Fruit fly (Drosophila melanogaster) whole organism, adult: ENCODE data around the gene CG43954.

Experiments used
- CG11617 ChIP-seq: fragments of 200-800 bp; sonication (Bioruptor generic); optimal IDR thresholded peaks from 2 replicates; lab custom pipeline; 2017; ENCODE audit warnings: mild to moderate bottlenecking, missing biosample characterization, missing genetic modification reagents, missing genetic modification characterization
- CG12768 ChIP-seq: fragments of 200-800 bp; sonication (Bioruptor generic); optimal IDR thresholded peaks from 2 replicates; lab custom pipeline; 2017; ENCODE audit warnings: missing biosample characterization, missing genetic modification characterization, mild to moderate bottlenecking, moderate library complexity, missing genetic modification reagents
- CG14711 ChIP-seq: fragments of 200-800 bp; sonication (Bioruptor generic); optimal IDR thresholded peaks from 2 replicates; lab custom pipeline; 2018; ENCODE audit warnings: missing biosample characterization, mild to moderate bottlenecking, missing genetic modification characterization, moderate library complexity
- CG1620 ChIP-seq: fragments of 200-800 bp; sonication (Bioruptor generic); optimal IDR thresholded peaks from 2 replicates; lab custom pipeline; 2016; ENCODE audit warnings: missing biosample characterization, missing genetic modification characterization
- CG33017 ChIP-seq: fragments of 200-800 bp; sonication (Bioruptor generic); optimal IDR thresholded peaks from 2 replicates; lab custom pipeline; 2018; ENCODE audit warnings: missing biosample characterization, mild to moderate bottlenecking, missing genetic modification characterization, moderate library complexity
- CG5204 ChIP-seq: fragments of 200-800 bp; sonication (Bioruptor generic); optimal IDR thresholded peaks from 2 replicates; lab custom pipeline; 2016; ENCODE audit warnings: missing biosample characterization, missing genetic modification characterization
- CG7045 ChIP-seq: fragments of 200-800 bp; sonication (Bioruptor generic); optimal IDR thresholded peaks from 2 replicates; lab custom pipeline; 2017; ENCODE audit warnings: missing biosample characterization, mild to moderate bottlenecking, missing genetic modification characterization
- CG7101 ChIP-seq: fragments of 200-800 bp; sonication (Bioruptor generic); optimal IDR thresholded peaks from 2 replicates; lab custom pipeline; 2018; ENCODE audit warnings: missing biosample characterization, mild to moderate bottlenecking, missing genetic modification characterization, moderate library complexity
- Clk ChIP-seq: fragments of 200-800 bp; sonication (Bioruptor generic); optimal IDR thresholded peaks from 2 replicates; lab custom pipeline; 2017; ENCODE audit warnings: missing biosample characterization, missing genetic modification characterization
- Crg-1 ChIP-seq: fragments of 200-800 bp; sonication (Bioruptor generic); optimal IDR thresholded peaks from 2 replicates; lab custom pipeline; 2016; ENCODE audit warnings: missing biosample characterization, missing genetic modification characterization
- Hr96 ChIP-seq: fragments of 200-800 bp; sonication (Bioruptor generic); optimal IDR thresholded peaks from 2 replicates; lab custom pipeline; 2016; ENCODE audit warnings: missing biosample characterization, missing genetic modification characterization
- Mnt ChIP-seq: fragments of 200-800 bp; sonication (Bioruptor generic); optimal IDR thresholded peaks from 2 replicates; lab custom pipeline; 2016; ENCODE audit warnings: missing biosample characterization, mild to moderate bottlenecking, missing genetic modification characterization
- bab1 ChIP-seq: fragments of 200-800 bp; sonication (Bioruptor generic); optimal IDR thresholded peaks from 3 replicates; lab custom pipeline; 2019; ENCODE audit warnings: missing biosample characterization, mild to moderate bottlenecking, missing genetic modification characterization, moderate library complexity
- cic ChIP-seq: fragments of 200-800 bp; sonication (Bioruptor generic); optimal IDR thresholded peaks from 2 replicates; lab custom pipeline; 2017; ENCODE audit warnings: missing biosample characterization, mild to moderate bottlenecking, missing genetic modification characterization, moderate library complexity
- cnc ChIP-seq, 2 experiments: fragments of >200 bp; optimal IDR thresholded peaks; 2 replicates each; lab custom pipeline; 2017
- kay ChIP-seq: fragments of 200-800 bp; sonication (Bioruptor generic); peaks from one replicate; lab custom pipeline; 2016; ENCODE audit warnings: missing biosample characterization, missing genetic modification characterization, borderline replicate concordance
- ovo ChIP-seq: fragments of 200-800 bp; sonication (Bioruptor generic); optimal IDR thresholded peaks from 2 replicates; lab custom pipeline; 2016; ENCODE audit warnings: missing biosample characterization, missing genetic modification characterization
- pad ChIP-seq: fragments of 200-800 bp; sonication (Bioruptor generic); optimal IDR thresholded peaks from 3 replicates; lab custom pipeline; 2017; ENCODE audit warnings: missing biosample characterization, missing genetic modification characterization, mild to moderate bottlenecking, moderate library complexity, missing genetic modification reagents
- tj ChIP-seq: fragments of 200-800 bp; sonication (Bioruptor generic); optimal IDR thresholded peaks from 3 replicates; lab custom pipeline; 2017; ENCODE audit warnings: missing biosample characterization, mild to moderate bottlenecking, missing genetic modification characterization, moderate library complexity
- toe ChIP-seq: fragments of 200-800 bp; sonication (Bioruptor generic); optimal IDR thresholded peaks from 2 replicates; lab custom pipeline; 2016; ENCODE audit warnings: missing biosample characterization, missing genetic modification characterization

The CG43954 gene

DNA sequence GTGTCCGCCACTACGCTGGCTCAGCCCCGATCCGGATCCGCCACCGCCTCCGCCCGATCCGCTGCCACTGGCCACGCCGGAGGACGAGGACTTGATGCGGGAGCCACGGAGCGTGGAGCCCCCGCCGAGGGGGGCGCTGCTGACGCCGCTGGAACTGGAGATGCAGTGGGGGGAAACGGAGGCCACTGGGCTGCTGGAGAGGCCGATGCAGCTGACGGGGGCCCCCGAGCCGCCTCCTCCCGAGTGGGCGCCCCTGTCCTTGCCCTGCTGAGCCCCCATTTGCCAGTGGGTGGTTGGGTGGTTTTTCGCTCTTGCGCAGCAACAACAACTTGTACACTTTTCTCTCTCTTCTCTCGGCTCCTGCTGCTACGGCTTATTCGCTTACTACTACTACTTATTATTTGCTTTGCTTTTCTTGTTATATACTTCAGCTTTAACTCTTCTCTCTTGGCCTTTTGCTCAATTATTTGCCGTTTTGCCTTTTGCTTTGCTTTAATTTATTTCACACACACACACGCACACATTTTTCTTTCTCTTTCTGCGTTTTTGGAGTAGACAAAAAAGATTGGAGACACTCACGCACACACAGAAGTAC, 64.5 kb downstream of the CG43954 start:
- TF ChIP-seq Mnt (GFP tag; lab: Kevin White, UChicago) (no peak), kay (GFP tag; lab: Kevin White, UChicago) (no peak), CG14711 (tag; lab: Kevin White, UChicago) (no peak), bab1 (no peak), CG7101 (tag; lab: Kevin White, UChicago) (no peak), cic (GFP tag; lab: Kevin White, UChicago) (no peak), Clk (no peak), Hr96 (GFP tag; lab: Kevin White, UChicago) (no peak), CG1620 (GFP tag; lab: Kevin White, UChicago) (no peak), tj (GFP tag; lab: Kevin White, UChicago) (no peak), CG12768 (GFP tag; lab: Kevin White, UChicago) (no peak), cnc (optimal IDR thresholded peaks at IDR 0.05; lab: Kevin White, UChicago) (no peak), Crg-1 (GFP tag; lab: Kevin White, UChicago) (no peak), ovo (no peak), CG7045 (GFP tag; lab: Kevin White, UChicago) (no peak), CG33017 (no peak), pad (no peak), CG5204 (GFP tag; lab: Kevin White, UChicago) (no peak), toe (GFP tag; lab: Kevin White, UChicago) (no peak)

DNA sequence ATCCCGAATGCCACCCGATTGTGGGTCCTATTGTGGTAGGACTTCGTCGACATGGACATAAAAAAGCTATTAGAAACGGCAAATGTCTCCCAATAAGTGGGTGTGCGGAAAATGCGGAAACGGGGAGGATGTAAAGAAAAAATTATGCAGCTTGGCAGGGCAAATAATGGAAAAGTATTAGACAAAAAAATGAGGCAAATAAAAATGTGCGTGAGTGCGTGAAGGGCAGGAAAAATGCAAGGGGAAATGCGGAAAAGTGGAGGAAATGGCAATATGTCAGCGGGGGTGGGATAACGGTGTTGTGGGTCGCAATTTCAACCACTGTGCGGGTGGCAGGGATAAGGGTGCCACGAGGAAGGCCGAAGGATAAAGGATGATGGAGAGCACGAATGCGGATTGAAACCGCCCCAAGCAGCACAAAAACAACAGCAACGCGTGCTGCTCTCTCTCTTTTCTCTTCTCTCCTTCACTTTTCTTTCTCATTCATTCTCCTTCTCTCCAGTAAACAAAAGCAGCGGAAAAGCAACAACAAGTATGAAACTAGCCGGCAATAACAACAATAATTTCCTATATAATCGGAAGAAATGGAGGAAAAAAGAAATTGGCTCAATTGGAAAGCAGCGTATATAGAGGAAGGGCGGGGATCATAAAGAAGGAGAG, 66.0 kb downstream of the CG43954 start:
- TF ChIP-seq CG7101 (tag; lab: Kevin White, UChicago) (no peak), Hr96 (GFP tag; lab: Kevin White, UChicago) (no peak), Clk (no peak), ovo (no peak)

DNA sequence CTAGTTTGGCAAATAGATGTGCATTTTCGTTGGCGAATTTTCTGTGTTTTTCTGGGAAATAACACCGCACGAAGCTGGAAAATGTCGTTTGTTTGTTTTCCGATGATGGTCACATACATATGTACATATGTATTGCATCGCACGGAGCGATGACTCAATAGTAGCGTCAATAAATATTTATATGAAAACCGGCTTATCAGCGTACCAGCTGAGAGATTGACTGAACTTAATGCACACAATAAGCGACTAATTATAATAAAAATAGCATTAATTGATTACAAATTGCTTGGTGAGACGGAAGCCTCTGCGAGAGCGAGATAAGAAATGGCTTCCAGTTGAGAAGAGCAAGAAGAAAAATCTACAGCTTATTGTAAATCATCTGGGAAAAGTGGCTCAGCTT, 67.0 kb downstream of the CG43954 start:
- TF ChIP-seq Clk (no peak), kay (GFP tag; lab: Kevin White, UChicago) (peak; percentile 81)

DNA sequence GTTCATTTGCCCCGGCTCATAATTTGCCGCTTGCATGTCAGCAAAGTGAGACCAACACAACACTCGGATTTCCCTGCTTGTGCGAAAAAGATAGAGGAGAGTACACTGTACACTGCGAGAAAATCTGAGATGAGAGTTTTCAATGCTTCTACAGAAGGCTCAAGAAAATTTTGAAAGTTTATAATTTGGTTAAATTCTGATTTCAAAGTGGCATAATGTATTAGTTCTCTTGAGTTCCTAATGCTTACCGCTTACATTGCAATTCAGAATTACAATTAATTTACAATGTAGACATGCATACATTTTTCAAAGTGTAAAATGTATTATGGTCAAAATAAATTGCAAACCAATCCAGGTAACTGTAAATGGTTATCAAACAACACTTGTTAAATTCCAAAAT, 68.5 kb downstream of the CG43954 start:
- TF ChIP-seq tj (GFP tag; lab: Kevin White, UChicago) = peak; percentile 82
- peak; percentile 70 for TF ChIP-seq bab1
- TF ChIP-seq CG11617 (GFP tag; lab: Kevin White, UChicago) = no peak

DNA sequence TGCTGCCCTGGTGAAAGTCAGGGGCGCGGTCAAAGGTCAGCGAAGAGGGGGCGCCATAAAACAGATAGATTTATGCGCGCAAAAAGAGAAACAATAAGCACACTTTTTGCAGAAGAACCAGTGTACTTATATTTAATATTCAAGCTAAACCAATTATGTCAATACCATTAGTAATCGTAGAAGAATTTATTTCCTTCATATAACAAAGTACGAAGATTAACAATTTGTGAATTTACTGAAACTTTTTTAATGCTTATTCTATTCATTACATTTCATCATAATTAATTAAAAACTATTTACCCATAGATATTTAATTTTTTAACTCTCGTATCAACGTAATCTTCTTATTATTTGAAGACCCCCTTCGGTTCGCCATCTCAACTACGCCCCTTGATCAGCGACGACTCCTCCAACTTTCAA, 69.4 kb downstream of the CG43954 start:
- TF ChIP-seq CG5204 (GFP tag; lab: Kevin White, UChicago) (no peak), CG7101 (tag; lab: Kevin White, UChicago) (no peak), Mnt (GFP tag; lab: Kevin White, UChicago) (no peak), toe (GFP tag; lab: Kevin White, UChicago) (no peak), CG14711 (tag; lab: Kevin White, UChicago) (no peak), kay (GFP tag; lab: Kevin White, UChicago) (no peak), CG1620 (GFP tag; lab: Kevin White, UChicago) (no peak), Clk (no peak), Hr96 (GFP tag; lab: Kevin White, UChicago) (no peak)

DNA sequence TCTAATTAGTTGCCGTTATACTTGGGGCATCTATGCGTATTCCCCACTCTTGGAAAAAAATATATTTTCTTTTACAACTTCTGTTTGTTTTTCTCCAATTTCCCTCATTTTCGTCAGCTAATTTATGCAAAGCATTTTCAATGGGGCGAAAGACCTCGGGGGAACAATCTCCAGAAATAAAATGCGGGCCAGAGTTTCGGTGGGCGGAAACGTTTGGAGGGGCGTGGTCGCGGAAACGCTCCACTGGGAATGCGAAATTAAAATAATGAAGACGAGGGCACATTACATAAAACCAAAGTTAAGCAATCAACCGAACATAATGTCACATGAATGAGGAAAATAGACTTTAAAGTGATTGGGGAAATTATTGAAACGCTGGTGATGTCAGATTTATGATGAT, 70.4 kb downstream of the CG43954 start:
- TF ChIP-seq bab1 = no peak
- no peak for TF ChIP-seq pad
- no peak for TF ChIP-seq Clk
- TF ChIP-seq cic (GFP tag; lab: Kevin White, UChicago) = no peak
- TF ChIP-seq CG14711 (tag; lab: Kevin White, UChicago) = no peak
- TF ChIP-seq CG11617 (GFP tag; lab: Kevin White, UChicago) = no peak
- no peak for TF ChIP-seq CG5204 (GFP tag; lab: Kevin White, UChicago)
- TF ChIP-seq cnc (optimal IDR thresholded peaks at IDR 0.05; lab: Kevin White, UChicago) = no peak

DNA sequence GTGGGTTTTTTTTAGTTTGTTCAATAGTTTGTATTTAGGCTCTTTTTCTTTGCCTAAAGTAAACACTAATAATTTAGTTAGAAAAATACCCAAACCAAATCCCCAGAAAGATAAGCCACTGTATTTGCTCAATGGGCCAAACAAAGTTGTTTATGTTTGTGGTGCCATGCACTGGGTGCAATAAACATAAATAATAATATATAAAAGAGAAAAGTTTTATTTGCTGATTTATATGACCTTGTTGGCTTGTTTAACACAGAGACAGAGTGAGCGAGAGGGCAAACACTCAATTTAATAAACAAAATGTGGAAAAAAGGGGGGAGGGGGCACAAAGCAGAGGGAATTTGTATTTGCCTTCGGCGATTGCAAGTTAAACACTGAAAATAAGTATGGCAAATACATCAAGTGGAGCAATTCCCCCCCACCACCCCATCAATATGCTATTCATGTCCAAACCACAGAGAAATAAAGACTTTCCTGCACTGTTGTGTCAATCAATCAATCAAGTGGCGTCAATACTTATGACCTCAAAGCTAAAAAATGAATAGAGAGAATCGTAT, 70.9 kb downstream of the CG43954 start:
- TF ChIP-seq bab1 = no peak
- TF ChIP-seq Clk = no peak
- no peak for TF ChIP-seq kay (GFP tag; lab: Kevin White, UChicago)
- no peak for TF ChIP-seq Hr96 (GFP tag; lab: Kevin White, UChicago)
- no peak for TF ChIP-seq pad
- TF ChIP-seq CG7101 (tag; lab: Kevin White, UChicago) = no peak
- TF ChIP-seq CG14711 (tag; lab: Kevin White, UChicago) = no peak
- no peak for TF ChIP-seq CG5204 (GFP tag; lab: Kevin White, UChicago)
- TF ChIP-seq CG7045 (GFP tag; lab: Kevin White, UChicago) = no peak
- no peak for TF ChIP-seq CG1620 (GFP tag; lab: Kevin White, UChicago)
- no peak for TF ChIP-seq toe (GFP tag; lab: Kevin White, UChicago)
- no peak for TF ChIP-seq ovo
- no peak for TF ChIP-seq CG11617 (GFP tag; lab: Kevin White, UChicago)
- TF ChIP-seq CG12768 (GFP tag; lab: Kevin White, UChicago) = no peak
- TF ChIP-seq Mnt (GFP tag; lab: Kevin White, UChicago) = no peak
- TF ChIP-seq tj (GFP tag; lab: Kevin White, UChicago) = no peak
- TF ChIP-seq cnc (optimal IDR thresholded peaks at IDR 0.05; lab: Kevin White, UChicago) = no peak
